Worm (Caenorhabditis elegans) whole organism, young adult: Measurements from ENCODE around the gene metr-1.

Experiments used
- B0019.2 ChIP-seq: fragments of 200-800 bp; sonication (Bioruptor generic); conservative IDR thresholded peaks from 2 replicates; pipeline ENCODE4 v1.3.6; 2022; ENCODE audit warnings: missing genetic modification reagents, missing genetic modification characterization, missing compliant biosample characterization
- C17E4.6 ChIP-seq: fragments of 200-800 bp; sonication (Bioruptor generic); IDR thresholded peaks from 2 replicates; pipeline ENCODE4 v1.3.6; 2022; ENCODE audit warnings: missing genetic modification reagents, missing genetic modification characterization, missing compliant biosample characterization
- F33H1.4 ChIP-seq: fragments of 200-800 bp; sonication (Bioruptor generic); IDR thresholded peaks from 2 replicates; pipeline ENCODE4 v1.3.6; 2022; ENCODE audit warnings: missing genetic modification reagents, missing genetic modification characterization, missing compliant biosample characterization
- F39B2.1 ChIP-seq: fragments of 200-800 bp; sonication (Bioruptor generic); IDR thresholded peaks from 2 replicates; pipeline ENCODE4 v1.3.6; 2022; ENCODE audit warnings: missing genetic modification reagents, missing genetic modification characterization, missing compliant biosample characterization
- F57A8.1 ChIP-seq: fragments of 200-800 bp; sonication (Bioruptor generic); optimal IDR thresholded peaks from 2 replicates; lab custom pipeline; 2018; ENCODE audit warnings: mild to moderate bottlenecking, missing genetic modification characterization, moderate library complexity, missing compliant biosample characterization
- F57C9.4 ChIP-seq: sonication (generic microtip); optimal IDR thresholded peaks from 2 replicates; lab custom pipeline; 2017; ENCODE audit warnings: mild to moderate bottlenecking, missing genetic modification characterization, missing compliant biosample characterization
- T07F8.4 ChIP-seq: sonication (generic microtip); optimal IDR thresholded peaks from 2 replicates; lab custom pipeline; 2016; ENCODE audit warnings: mild to moderate bottlenecking, missing genetic modification characterization, moderate library complexity, missing compliant biosample characterization
- Y53F4B.3 ChIP-seq: fragments of 200-800 bp; sonication (Bioruptor generic); IDR thresholded peaks from 2 replicates; pipeline ENCODE4 v1.3.6; 2022; ENCODE audit warnings: missing genetic modification reagents, missing genetic modification characterization, missing compliant biosample characterization
- athp-1 ChIP-seq: sonication (generic microtip); optimal IDR thresholded peaks from 2 replicates; lab custom pipeline; 2017; ENCODE audit warnings: mild to moderate bottlenecking, missing genetic modification characterization, missing compliant biosample characterization
- attf-6 ChIP-seq: fragments of 200-800 bp; sonication (Bioruptor generic); IDR thresholded peaks from 2 replicates; pipeline ENCODE4 v1.3.6; 2022; ENCODE audit warnings: missing genetic modification reagents, missing genetic modification characterization, missing compliant biosample characterization
- ccch-3 ChIP-seq: fragments of 200-800 bp; sonication (Bioruptor generic); optimal IDR thresholded peaks from 2 replicates; lab custom pipeline; 2018; ENCODE audit warnings: mild to moderate bottlenecking, missing genetic modification characterization, missing compliant biosample characterization
- ceh-100 ChIP-seq: fragments of 200-800 bp; sonication (Bioruptor generic); IDR thresholded peaks from 2 replicates; pipeline ENCODE4 v1.3.6; 2022; ENCODE audit warnings: missing genetic modification reagents, missing genetic modification characterization, missing compliant biosample characterization
- die-1 ChIP-seq: sonication (generic microtip); optimal IDR thresholded peaks from 2 replicates; lab custom pipeline; 2016; ENCODE audit warnings: missing genotype, mild to moderate bottlenecking, missing genetic modification characterization, missing compliant biosample characterization
- dpl-1 ChIP-seq: fragments of 150-350 bp; optimal IDR thresholded peaks from 2 replicates; lab custom pipeline; 2014; ENCODE audit warnings: missing biosample characterization, missing genetic modification reagents, missing genetic modification characterization
- hlh-26 ChIP-seq: fragments of 200-800 bp; sonication (Bioruptor generic); conservative IDR thresholded peaks from 2 replicates; pipeline ENCODE4 v1.3.6; 2022; ENCODE audit warnings: missing genetic modification reagents, missing genetic modification characterization, missing compliant biosample characterization
- hmg-1.2 ChIP-seq: fragments of 200-800 bp; sonication (Bioruptor generic); IDR thresholded peaks from 2 replicates; pipeline ENCODE4 v1.3.6; 2022; ENCODE audit warnings: missing genetic modification reagents, missing genetic modification characterization, missing compliant biosample characterization
- let-526 ChIP-seq: fragments of 200-800 bp; sonication (Bioruptor generic); IDR thresholded peaks from 2 replicates; pipeline ENCODE4 v1.3.6; 2022; ENCODE audit warnings: missing genetic modification reagents, missing genetic modification characterization, missing compliant biosample characterization
- lir-1 ChIP-seq: fragments of 200-800 bp; sonication (Bioruptor generic); conservative IDR thresholded peaks from 2 replicates; pipeline ENCODE4 v1.3.6; 2022; ENCODE audit warnings: missing genetic modification reagents, missing genetic modification characterization, missing compliant biosample characterization
- lsl-1 ChIP-seq: fragments of 200-800 bp; sonication (Bioruptor generic); optimal IDR thresholded peaks from 2 replicates; lab custom pipeline; 2018; ENCODE audit warnings: mild to moderate bottlenecking, missing genetic modification characterization, moderate library complexity, missing compliant biosample characterization
- lsy-27 ChIP-seq: sonication (generic microtip); optimal IDR thresholded peaks from 2 replicates; lab custom pipeline; 2017; ENCODE audit warnings: missing genetic modification characterization, mild to moderate bottlenecking, missing compliant biosample characterization, antibody characterized with exemption, missing genotype, borderline replicate concordance; ENCODE audit not compliant: insufficient read depth
- madf-10 ChIP-seq: sonication (generic microtip); optimal IDR thresholded peaks from 2 replicates; lab custom pipeline; 2016; ENCODE audit warnings: mild to moderate bottlenecking, missing genetic modification characterization, missing compliant biosample characterization
- mxl-1 ChIP-seq: sonication (generic microtip); optimal IDR thresholded peaks from 2 replicates; lab custom pipeline; 2016; ENCODE audit warnings: missing genetic modification characterization, missing compliant biosample characterization
- nfya-2 ChIP-seq: fragments of 200-800 bp; sonication (Bioruptor generic); IDR thresholded peaks from 2 replicates; pipeline ENCODE4 v1.3.6; 2022; ENCODE audit warnings: missing genetic modification reagents, missing genetic modification characterization, missing compliant biosample characterization
- nfyb-1 ChIP-seq: fragments of 200-800 bp; sonication (Bioruptor generic); IDR thresholded peaks from 2 replicates; pipeline ENCODE4 v1.3.6; 2022; ENCODE audit warnings: missing genetic modification reagents, missing genetic modification characterization, missing compliant biosample characterization
- nhr-120 ChIP-seq: fragments of 200-800 bp; sonication (Bioruptor generic); IDR thresholded peaks from 2 replicates; pipeline ENCODE4 v1.3.6; 2022; ENCODE audit warnings: missing genetic modification characterization, missing compliant biosample characterization
- nhr-27 ChIP-seq: fragments of 200-800 bp; sonication (Bioruptor generic); optimal IDR thresholded peaks from 2 replicates; lab custom pipeline; 2018; ENCODE audit warnings: mild to moderate bottlenecking, missing genetic modification characterization, moderate library complexity, missing compliant biosample characterization
- nhr-90 ChIP-seq: sonication (generic microtip); optimal IDR thresholded peaks from 2 replicates; lab custom pipeline; 2016; ENCODE audit warnings: missing genotype, mild to moderate bottlenecking, missing genetic modification characterization, missing compliant biosample characterization
- pha-4 ChIP-seq: fragments of 150-350 bp; sonication (generic microtip); optimal IDR thresholded peaks from 2 replicates; lab custom pipeline; 2014; ENCODE audit warnings: missing biosample characterization, missing genetic modification reagents, missing genetic modification characterization
- rec-8 ChIP-seq, 2 experiments: sonication (generic microtip); optimal IDR thresholded peaks; 2 replicates each; lab custom pipeline; 2016; ENCODE audit warnings: mild to moderate bottlenecking in 2 of 2, missing genetic modification characterization in 2 of 2, missing genetic modification reagents in 2 of 2, missing genotype in 2 of 2, missing biosample characterization in 1 of 2, missing compliant biosample characterization in 1 of 2, moderate library complexity in 1 of 2
- repo-1 ChIP-seq: sonication (generic microtip); optimal IDR thresholded peaks from 2 replicates; lab custom pipeline; 2017; ENCODE audit warnings: mild to moderate bottlenecking, missing genetic modification characterization, missing compliant biosample characterization
- rpc-1 ChIP-seq, 2 experiments: fragments of 150-350 bp in 1 of 2; sonication (generic microtip) in 1 of 2; optimal IDR thresholded peaks; 2 replicates each; lab custom pipeline; 2014 to 2018; ENCODE audit warnings: missing biosample characterization in 1 of 2, missing genetic modification characterization in 1 of 2, missing genetic modification reagents in 1 of 2, missing genotype in 1 of 2
- somi-1 ChIP-seq: fragments of 200-800 bp; sonication (Bioruptor generic); optimal IDR thresholded peaks from 2 replicates; lab custom pipeline; 2018; ENCODE audit warnings: mild to moderate bottlenecking, missing genetic modification characterization, missing compliant biosample characterization
- zim-3 ChIP-seq: sonication (generic microtip); optimal IDR thresholded peaks from 2 replicates; lab custom pipeline; 2017; ENCODE audit warnings: mild to moderate bottlenecking, missing genetic modification characterization, moderate library complexity, missing compliant biosample characterization
- ztf-26 ChIP-seq: sonication (generic microtip); optimal IDR thresholded peaks from 2 replicates; lab custom pipeline; 2017; ENCODE audit warnings: missing genetic modification characterization, missing compliant biosample characterization

Gene metr-1

DNA sequence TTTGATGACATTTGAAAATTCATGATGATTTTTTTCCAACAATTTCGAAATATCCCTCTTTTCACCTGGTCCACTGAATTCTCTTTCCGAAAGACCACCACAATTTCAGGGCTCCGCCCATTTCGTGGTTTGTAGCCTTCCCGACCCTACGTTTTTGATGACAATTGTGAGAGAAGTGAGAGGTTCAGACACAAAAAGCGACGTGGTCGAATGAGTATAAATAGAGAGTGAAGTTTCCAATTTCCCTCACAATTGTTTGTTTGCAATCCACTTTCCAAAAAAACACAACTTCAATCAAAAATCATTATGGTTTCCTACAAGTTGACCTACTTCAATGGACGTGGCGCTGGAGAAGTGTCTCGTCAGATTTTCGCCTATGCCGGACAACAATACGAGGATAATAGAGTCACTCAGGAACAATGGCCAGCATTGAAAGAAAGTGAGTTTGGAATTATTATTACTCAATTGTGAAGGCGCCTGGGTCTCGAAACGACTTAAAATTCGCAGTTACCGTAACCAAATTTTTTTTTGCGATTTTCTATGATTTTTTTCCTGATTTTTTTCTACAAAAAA lies 23.8 kb downstream of the metr-1 start, which contains the start of gene gst-5 (continued):
- peak; percentile 24; the same call in 1 of the 2 replicates for TF ChIP-seq hmg-1.2 (GFP tag; lab: Robert Waterston, UW)
- no peak for TF ChIP-seq ccch-3 (GFP tag; lab: Kevin White, UChicago)

DNA sequence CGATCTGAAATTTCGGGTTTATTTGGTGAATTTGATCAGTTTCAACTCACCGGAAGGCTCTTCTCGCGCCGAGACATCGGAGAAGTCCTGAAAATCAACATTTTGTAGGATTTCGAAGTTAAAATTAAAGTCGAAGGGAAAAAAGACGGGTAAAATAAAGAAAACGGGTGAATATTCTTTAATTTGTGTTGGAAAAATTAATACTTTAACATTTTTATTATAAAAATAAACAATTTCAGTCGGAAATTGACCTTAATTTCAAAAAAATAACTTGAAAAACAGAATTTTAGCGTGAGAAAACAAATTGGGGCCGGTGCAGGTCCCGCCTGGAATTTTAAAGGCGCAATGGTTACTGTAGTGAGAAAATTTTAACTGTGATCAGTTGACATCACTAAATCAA lies 26.7 kb downstream of the metr-1 start, which contains the start of gene nos-1:
Gene nos-1 (minus strand): TSS at position 101 of the 400 bp plus-strand sequence.
- TF ChIP-seq lsl-1 (GFP tag; lab: Kevin White, UChicago): peak; percentile 66
- TF ChIP-seq F33H1.4 (GFP tag; lab: Robert Waterston, UW): 0 out of 2 replicates have a peak, but pooled peaks have one; percentile 24
- no peak for TF ChIP-seq rec-8 (tag; optimal IDR thresholded peaks at IDR 0.05; lab: Kevin White, UChicago)

DNA sequence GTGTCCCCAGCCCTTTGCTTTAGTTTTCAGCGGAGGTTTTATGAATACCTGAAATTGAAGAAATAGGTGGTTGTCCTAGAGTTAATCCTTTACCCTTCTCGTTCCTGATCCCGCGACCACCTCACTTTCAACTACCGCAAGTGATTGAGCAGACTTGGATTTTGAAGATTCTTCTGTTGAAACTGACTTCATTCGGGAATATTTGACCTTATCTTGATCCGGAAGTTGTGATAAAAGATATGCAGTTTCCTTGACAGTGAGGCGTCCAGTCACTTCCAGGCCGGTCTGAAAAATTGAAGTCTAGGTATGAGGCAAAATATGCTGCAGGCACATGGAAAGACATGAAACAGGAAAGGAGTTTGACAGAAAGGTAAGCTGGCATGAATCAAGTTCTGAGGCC lies 28.8 kb downstream of the metr-1 start:
- no peak for TF ChIP-seq rec-8 (tag; optimal IDR thresholded peaks at IDR 0.05; lab: Kevin White, UChicago)
- TF ChIP-seq somi-1 (GFP tag; lab: Kevin White, UChicago): no peak
- no peak for TF ChIP-seq lir-1 (GFP tag; lab: Robert Waterston, UW)
- no peak for TF ChIP-seq lsy-27 (tag; lab: Kevin White, UChicago)
- no peak for TF ChIP-seq nhr-27 (tag; lab: Kevin White, UChicago)
- TF ChIP-seq nfya-2: no peak
- no peak for TF ChIP-seq ceh-100 (GFP tag; lab: Robert Waterston, UW)
- no peak for TF ChIP-seq madf-10 (tag; lab: Kevin White, UChicago)
- TF ChIP-seq nhr-90: no peak
- no peak for TF ChIP-seq nfyb-1 (GFP tag; lab: Robert Waterston, UW)
- no peak for TF ChIP-seq pha-4 (tag; lab: Kevin White, UChicago)
- TF ChIP-seq let-526 (GFP tag; lab: Robert Waterston, UW): no peak
- no peak for TF ChIP-seq repo-1
- no peak for TF ChIP-seq mxl-1
- TF ChIP-seq F57C9.4 (tag; lab: Kevin White, UChicago): no peak
- TF ChIP-seq die-1: no peak

DNA sequence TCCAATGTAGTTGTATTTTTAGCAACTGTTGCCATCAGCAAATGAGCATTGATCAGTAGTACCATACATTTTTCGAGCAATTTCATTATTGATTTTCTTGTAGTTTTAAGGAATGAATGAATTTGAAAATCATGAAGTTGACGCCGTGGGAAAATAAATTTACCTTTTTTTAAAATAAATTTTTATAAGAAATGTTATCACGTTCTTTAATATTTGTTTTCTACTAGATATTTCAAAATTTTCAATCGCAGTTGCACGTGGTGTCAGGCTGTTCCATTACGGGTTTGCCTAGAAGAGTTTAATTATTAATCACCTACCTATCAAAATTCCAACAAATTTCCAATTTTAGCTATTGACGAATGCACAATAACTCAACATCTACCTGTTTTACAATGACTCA lies 30.4 kb downstream of the metr-1 start, which contains the start of gene R03D7.8:
Gene R03D7.8 (minus strand): TSS at position 101 of the 400 bp plus-strand sequence.
- no peak for TF ChIP-seq hlh-26 (GFP tag; lab: Robert Waterston, UW)
- TF ChIP-seq nhr-120 (GFP tag; lab: Robert Waterston, UW): no peak
- TF ChIP-seq zim-3 (tag; lab: Kevin White, UChicago): no peak
- TF ChIP-seq B0019.2 (GFP tag; lab: Robert Waterston, UW): no peak
- TF ChIP-seq rpc-1 (optimal IDR thresholded peaks at IDR 0.05; lab: Kevin White, UChicago): no peak
- TF ChIP-seq rpc-1 (tag; optimal IDR thresholded peaks at IDR 0.05; lab: Kevin White, UChicago): no peak
- no peak for TF ChIP-seq rec-8 (tag; optimal IDR thresholded peaks at IDR 0.05; lab: Kevin White, UChicago)
- no peak for TF ChIP-seq attf-6 (GFP tag; lab: Robert Waterston, UW)
- TF ChIP-seq C17E4.6 (GFP tag; lab: Robert Waterston, UW): no peak
- no peak for TF ChIP-seq F39B2.1 (GFP tag; lab: Robert Waterston, UW)
- no peak for TF ChIP-seq T07F8.4 (tag; lab: Kevin White, UChicago)
- TF ChIP-seq athp-1 (tag; lab: Kevin White, UChicago): no peak
- no peak for TF ChIP-seq ztf-26 (tag; lab: Kevin White, UChicago)
- no peak for TF ChIP-seq dpl-1 (GFP tag; lab: Kevin White, UChicago)
- TF ChIP-seq F57A8.1: no peak
- TF ChIP-seq Y53F4B.3 (GFP tag; lab: Robert Waterston, UW): no peak
- no peak for TF ChIP-seq hmg-1.2 (GFP tag; lab: Robert Waterston, UW)
- TF ChIP-seq, all 124 proteins: peak for 0
